Fruit fly (Drosophila melanogaster) whole organism, pupa: ENCODE measurements around the gene Sr-CIV.
A peak's percentile ranks its signal among the peaks of the same experiment; 100 is the strongest.

Experiments
- CG10348 ChIP-seq: fragments of 200-800 bp; sonication (Bioruptor generic); IDR thresholded peaks from 2 replicates; pipeline ENCODE4 v1.3.6; 2022; ENCODE audit warnings: missing biosample characterization, missing genetic modification characterization
- CG12605 ChIP-seq: fragments of 200-800 bp; sonication (Bioruptor generic); IDR thresholded peaks from 2 replicates; pipeline ENCODE4 v1.3.6; 2022; ENCODE audit warnings: missing biosample characterization, missing genetic modification characterization
- CG13204 ChIP-seq: fragments of 200-800 bp; sonication (Bioruptor generic); optimal IDR thresholded peaks from 2 replicates; lab custom pipeline; 2018; ENCODE audit warnings: missing biosample characterization, mild to moderate bottlenecking, missing genetic modification characterization, moderate library complexity
- CG14655 ChIP-seq: fragments of 200-800 bp; sonication (Bioruptor generic); optimal IDR thresholded peaks from 3 replicates; lab custom pipeline; 2017; ENCODE audit warnings: mild to moderate bottlenecking, missing biosample characterization, missing genetic modification reagents, missing genetic modification characterization
- CG15710 ChIP-seq: fragments of 200-800 bp; sonication (Bioruptor generic); optimal IDR thresholded peaks from 2 replicates; lab custom pipeline; 2018; ENCODE audit warnings: missing biosample characterization, mild to moderate bottlenecking, missing genetic modification characterization, moderate library complexity
- CG17806 ChIP-seq: fragments of 200-800 bp; sonication (Bioruptor generic); optimal IDR thresholded peaks from 2 replicates; lab custom pipeline; 2018; ENCODE audit warnings: missing biosample characterization, mild to moderate bottlenecking, missing genetic modification characterization, moderate library complexity
- CG32121 ChIP-seq: fragments of 200-800 bp; sonication (Bioruptor generic); IDR thresholded peaks from 2 replicates; pipeline ENCODE4 v1.3.6; 2022; ENCODE audit warnings: missing biosample characterization, missing genetic modification characterization
- CG34367 ChIP-seq: fragments of 200-800 bp; sonication (Bioruptor generic); optimal IDR thresholded peaks from 2 replicates; lab custom pipeline; 2018; ENCODE audit warnings: missing biosample characterization, mild to moderate bottlenecking, missing genetic modification characterization
- CG4496 ChIP-seq: fragments of 200-800 bp; sonication (Bioruptor generic); IDR thresholded peaks from 3 replicates; pipeline ENCODE4 v1.3.6; 2022; ENCODE audit warnings: missing biosample characterization, missing genetic modification characterization
- CG8159 ChIP-seq: fragments of 200-800 bp; sonication (Bioruptor generic); optimal IDR thresholded peaks from 3 replicates; lab custom pipeline; 2018; ENCODE audit warnings: missing biosample characterization, mild to moderate bottlenecking, missing genetic modification characterization, moderate library complexity
- CG8301 ChIP-seq: fragments of 200-800 bp; sonication (Bioruptor generic); optimal IDR thresholded peaks from 2 replicates; lab custom pipeline; 2018; ENCODE audit warnings: missing biosample characterization, mild to moderate bottlenecking, missing genetic modification characterization
- CG9948 ChIP-seq: fragments of 200-800 bp; sonication (Bioruptor generic); optimal IDR thresholded peaks from 2 replicates; lab custom pipeline; 2018; ENCODE audit warnings: missing biosample characterization, mild to moderate bottlenecking, missing genetic modification characterization, moderate library complexity
- D1 ChIP-seq: fragments of 200-800 bp; sonication (Bioruptor generic); optimal IDR thresholded peaks from 2 replicates; lab custom pipeline; 2018; ENCODE audit warnings: missing biosample characterization, mild to moderate bottlenecking, missing genetic modification characterization, moderate library complexity
- EcR ChIP-seq: fragments of 200-800 bp; sonication (Bioruptor generic); optimal IDR thresholded peaks from 3 replicates; lab custom pipeline; 2019; ENCODE audit warnings: missing biosample characterization, missing genetic modification characterization, mild to moderate bottlenecking, moderate library complexity, missing genetic modification reagents
- Ets98B ChIP-seq: fragments of 200-800 bp; sonication (Bioruptor generic); IDR thresholded peaks from 2 replicates; pipeline ENCODE4 v1.3.6; 2022; ENCODE audit warnings: missing biosample characterization, missing genetic modification characterization
- Pif1A ChIP-seq: fragments of 200-800 bp; sonication (Bioruptor generic); optimal IDR thresholded peaks from 3 replicates; lab custom pipeline; 2016; ENCODE audit warnings: missing biosample characterization, missing genetic modification characterization
- Pif1B ChIP-seq: fragments of 200-800 bp; sonication (Bioruptor generic); optimal IDR thresholded peaks from 3 replicates; lab custom pipeline; 2016; ENCODE audit warnings: missing biosample characterization, missing genetic modification characterization
- Snoo ChIP-seq: fragments of 200-800 bp; sonication (Bioruptor generic); optimal IDR thresholded peaks from 3 replicates; lab custom pipeline; 2017; ENCODE audit warnings: missing biosample characterization, mild to moderate bottlenecking, missing genetic modification characterization, inconsistent platforms
- fd96Ca ChIP-seq: fragments of 200-800 bp; sonication (Bioruptor generic); IDR thresholded peaks from 3 replicates; pipeline ENCODE4 v1.3.6; 2022; ENCODE audit warnings: missing biosample characterization, missing genetic modification characterization
- gl ChIP-seq: fragments of 200-800 bp; sonication (Bioruptor generic); optimal IDR thresholded peaks from 2 replicates; lab custom pipeline; 2018; ENCODE audit warnings: missing biosample characterization, mild to moderate bottlenecking, missing genetic modification characterization
- rn ChIP-seq: fragments of 200-800 bp; sonication (Bioruptor generic); IDR thresholded peaks from 2 replicates; pipeline ENCODE4 v1.3.6; 2022; ENCODE audit warnings: missing biosample characterization, missing genetic modification characterization

Gene Sr-CIV

dm6 chr2L:3557471-3557870, 33.6 kb upstream of the Sr-CIV start:
- TF ChIP-seq CG10348 (GFP tag; lab: Robert Waterston, UW) (no peak), CG34367 (peak; percentile 55), CG9948 (tag; lab: Kevin White, UChicago) (peak; percentile 55), CG4496 (GFP tag; lab: Robert Waterston, UW) (0 out of 3 replicates have a peak, but pooled peaks have one; percentile 37), gl (peak; percentile 29), CG14655 (GFP tag; lab: Kevin White, UChicago) (peak; percentile 57), CG8159 (tag; lab: Kevin White, UChicago) (peak; percentile 66), Pif1A (GFP tag; lab: Kevin White, UChicago) (peak; percentile 66), CG17806 (peak; percentile 57), rn (no peak), Pif1B (GFP tag; lab: Kevin White, UChicago) (peak; percentile 57), EcR (GFP tag; lab: Kevin White, UChicago) (peak; percentile 23), CG15710 (tag; lab: Kevin White, UChicago) (peak; percentile 67), CG8301 (tag; lab: Kevin White, UChicago) (peak; percentile 37), Snoo (tag; lab: Kevin White, UChicago) (no peak), CG13204 (GFP tag; lab: Kevin White, UChicago) (peak; percentile 17)
- TF ChIP-seq, all 21 proteins: peak for 13

DNA sequence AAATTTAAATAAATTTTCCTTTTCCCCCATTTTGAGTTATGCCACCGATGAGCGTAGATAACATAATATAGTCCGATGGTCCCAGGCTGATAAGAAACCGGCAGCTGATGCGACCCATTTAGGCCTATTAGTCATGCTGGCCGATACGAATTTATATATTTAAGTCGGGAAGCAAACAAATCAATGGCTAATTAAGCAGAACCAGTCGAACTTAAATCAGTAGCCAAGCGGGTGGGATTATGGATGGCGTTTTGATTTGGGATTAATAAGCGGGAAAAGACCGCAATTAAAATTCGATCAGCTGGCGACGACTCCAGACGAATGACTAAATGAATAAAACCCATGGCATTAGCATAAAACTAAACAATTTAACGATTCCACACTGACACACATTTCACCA, 33.1 kb upstream of the Sr-CIV start:
- TF ChIP-seq Ets98B (GFP tag; lab: Robert Waterston, UW) (no peak), Pif1A (GFP tag; lab: Kevin White, UChicago) (no peak), CG12605 (GFP tag; lab: Robert Waterston, UW) (no peak), fd96Ca (no peak), EcR (GFP tag; lab: Kevin White, UChicago) (no peak), CG8301 (tag; lab: Kevin White, UChicago) (no peak), CG9948 (tag; lab: Kevin White, UChicago) (no peak), CG34367 (no peak), gl (no peak), CG32121 (GFP tag; lab: Robert Waterston, UW) (no peak), CG14655 (GFP tag; lab: Kevin White, UChicago) (no peak), Snoo (tag; lab: Kevin White, UChicago) (no peak), CG10348 (GFP tag; lab: Robert Waterston, UW) (no peak), rn (no peak), Pif1B (GFP tag; lab: Kevin White, UChicago) (no peak), CG4496 (GFP tag; lab: Robert Waterston, UW) (no peak), CG8159 (tag; lab: Kevin White, UChicago) (no peak), CG17806 (no peak), D1 (tag; lab: Kevin White, UChicago) (no peak), CG15710 (tag; lab: Kevin White, UChicago) (no peak)

- no peak for TF ChIP-seq CG4496 (GFP tag; lab: Robert Waterston, UW)
- no peak for TF ChIP-seq rn
- TF ChIP-seq CG14655 (GFP tag; lab: Kevin White, UChicago): no peak
Measured at dm6 chr2L:3555408-3556058, 31.7 kb upstream of the Sr-CIV start.

- TF ChIP-seq CG10348 (GFP tag; lab: Robert Waterston, UW) (no peak), CG8301 (tag; lab: Kevin White, UChicago) (no peak), D1 (tag; lab: Kevin White, UChicago) (no peak), Snoo (tag; lab: Kevin White, UChicago) (peak; percentile 55)
Measured at dm6 chr2L:3553902-3554301, 30.0 kb upstream of the Sr-CIV start.

dm6 chr2L:3552773-3553172, 28.9 kb upstream of the Sr-CIV start:
- TF ChIP-seq CG34367 (peak; percentile 67), CG32121 (GFP tag; lab: Robert Waterston, UW) (no peak), EcR (GFP tag; lab: Kevin White, UChicago) (no peak), fd96Ca (peak; percentile 68; the same call in 2 of the 3 replicates), rn (no peak), Ets98B (GFP tag; lab: Robert Waterston, UW) (0 out of 2 replicates have a peak, but pooled peaks have one; percentile 21), CG14655 (GFP tag; lab: Kevin White, UChicago) (peak; percentile 69), CG15710 (tag; lab: Kevin White, UChicago) (peak; percentile 85), CG13204 (GFP tag; lab: Kevin White, UChicago) (peak; percentile 54), Pif1B (GFP tag; lab: Kevin White, UChicago) (peak; percentile 55), CG8301 (tag; lab: Kevin White, UChicago) (peak; percentile 48), CG9948 (tag; lab: Kevin White, UChicago) (peak; percentile 81), CG12605 (GFP tag; lab: Robert Waterston, UW) (peak; percentile 26; the same call in 1 of the 2 replicates), gl (peak; percentile 72), CG10348 (GFP tag; lab: Robert Waterston, UW) (no peak), Snoo (tag; lab: Kevin White, UChicago) (peak; percentile 50), CG8159 (tag; lab: Kevin White, UChicago) (peak; percentile 85), D1 (tag; lab: Kevin White, UChicago) (peak; percentile 31), CG17806 (peak; percentile 82), CG4496 (GFP tag; lab: Robert Waterston, UW) (peak; percentile 66; the same call in 2 of the 3 replicates), Pif1A (GFP tag; lab: Kevin White, UChicago) (peak; percentile 66)

dm6 chr2L:3550583-3550982, 26.7 kb upstream of the Sr-CIV start:
- TF ChIP-seq CG14655 (GFP tag; lab: Kevin White, UChicago) (no peak), EcR (GFP tag; lab: Kevin White, UChicago) (no peak), CG9948 (tag; lab: Kevin White, UChicago) (no peak)
